Worm (Caenorhabditis elegans) whole organism, early embryonic: ENCODE results near the gene T19C4.1.
A peak's percentile ranks its signal among the peaks of the same experiment; 100 is the strongest.

Experiments used
- B0310.2 ChIP-seq: sonication (generic microtip); optimal IDR thresholded peaks from 2 replicates; lab custom pipeline; 2016; ENCODE audit warnings: mild to moderate bottlenecking, missing genetic modification characterization, missing compliant biosample characterization
- aly-1 ChIP-seq: sonication (generic microtip); optimal IDR thresholded peaks from 2 replicates; lab custom pipeline; 2016; ENCODE audit warnings: missing genetic modification characterization, missing compliant biosample characterization
- ama-1 ChIP-seq: fragments of 150-350 bp; optimal IDR thresholded peaks from 2 replicates; lab custom pipeline; 2014
- ceh-36 ChIP-seq: sonication (generic microtip); optimal IDR thresholded peaks from 2 replicates; lab custom pipeline; 2016; ENCODE audit warnings: missing genetic modification characterization, inconsistent platforms, missing compliant biosample characterization
- ets-7 ChIP-seq: sonication (generic microtip); optimal IDR thresholded peaks from 2 replicates; lab custom pipeline; 2016; ENCODE audit warnings: missing genotype, missing genetic modification characterization, missing compliant biosample characterization
- flt-1 ChIP-seq: fragments of 200-800 bp; sonication (Bioruptor generic); IDR thresholded peaks from 2 replicates; pipeline ENCODE4 v1.3.6; 2022; ENCODE audit warnings: missing genetic modification characterization, missing compliant biosample characterization
- hmbx-1 ChIP-seq: sonication (generic microtip); optimal IDR thresholded peaks from 2 replicates; lab custom pipeline; 2016; ENCODE audit warnings: mild to moderate bottlenecking, missing genetic modification characterization, missing compliant biosample characterization
- hmg-4 ChIP-seq: fragments of 200-800 bp; sonication (Bioruptor generic); optimal IDR thresholded peaks from 2 replicates; lab custom pipeline; 2018; ENCODE audit warnings: mild to moderate bottlenecking, missing genetic modification characterization, missing compliant biosample characterization
- hnd-1 ChIP-seq: sonication (generic microtip); optimal IDR thresholded peaks from 2 replicates; lab custom pipeline; 2016; ENCODE audit warnings: missing genetic modification characterization, missing compliant biosample characterization
- scrt-1 ChIP-seq: fragments of 200-800 bp; sonication (Bioruptor generic); IDR thresholded peaks from 2 replicates; pipeline ENCODE4 v1.3.6; 2022; ENCODE audit warnings: missing genetic modification characterization, missing compliant biosample characterization
- sea-1 ChIP-seq: fragments of 200-800 bp; sonication (Bioruptor generic); conservative IDR thresholded peaks from 2 replicates; pipeline ENCODE4 v1.3.6; 2022; ENCODE audit warnings: missing genetic modification characterization, missing compliant biosample characterization
- tbx-11 ChIP-seq: fragments of 200-800 bp; sonication (Bioruptor generic); IDR thresholded peaks from 2 replicates; pipeline ENCODE4 v1.3.6; 2022; ENCODE audit warnings: missing genetic modification characterization, missing compliant biosample characterization
- tbx-37 ChIP-seq: fragments of 200-800 bp; sonication (Bioruptor generic); conservative IDR thresholded peaks from 2 replicates; pipeline ENCODE4 v1.3.6; 2022; ENCODE audit warnings: missing genetic modification reagents, missing genetic modification characterization, missing compliant biosample characterization

ce11 chrV:11123817-11124337, 25.6 kb upstream of the T19C4.1 start, which contains the start of the genes atp-5 and lmtr-3:
- no peak for TF ChIP-seq ama-1 (lab: Kevin White, UChicago)
- no peak for TF ChIP-seq hmbx-1 (tag; lab: Kevin White, UChicago)
- peak; percentile 76; the same call in 1 of the 2 replicates for TF ChIP-seq tbx-37
- TF ChIP-seq flt-1 (GFP tag; lab: Robert Waterston, UW), result no peak
- no peak for TF ChIP-seq ceh-36 (tag; lab: Kevin White, UChicago)
- 0 out of 2 replicates have a peak, but pooled peaks have one; percentile 36 for TF ChIP-seq tbx-11
- no peak for TF ChIP-seq aly-1 (tag; lab: Kevin White, UChicago)
- TF ChIP-seq ets-7, result no peak
- peak; percentile 38 for TF ChIP-seq hmg-4 (GFP tag; lab: Kevin White, UChicago)
- TF ChIP-seq scrt-1 (GFP tag; lab: Robert Waterston, UW), result no peak
- TF ChIP-seq sea-1 (GFP tag; lab: Robert Waterston, UW), result no peak
- no peak for TF ChIP-seq B0310.2 (tag; lab: Kevin White, UChicago)
- TF ChIP-seq hnd-1 (tag; lab: Kevin White, UChicago), result no peak
